Fruit fly (Drosophila melanogaster) ovary, adult (tissue): Measurements from ENCODE around the gene CG31817.

Experiments
- CG17801 ChIP-seq: fragments of 200-800 bp; optimal IDR thresholded peaks from 2 replicates; lab custom pipeline; 2019; ENCODE audit warnings: missing biosample characterization, mild to moderate bottlenecking, missing genetic modification characterization, moderate library complexity; ENCODE audit not compliant: partially characterized antibody

Gene CG31817

DNA sequence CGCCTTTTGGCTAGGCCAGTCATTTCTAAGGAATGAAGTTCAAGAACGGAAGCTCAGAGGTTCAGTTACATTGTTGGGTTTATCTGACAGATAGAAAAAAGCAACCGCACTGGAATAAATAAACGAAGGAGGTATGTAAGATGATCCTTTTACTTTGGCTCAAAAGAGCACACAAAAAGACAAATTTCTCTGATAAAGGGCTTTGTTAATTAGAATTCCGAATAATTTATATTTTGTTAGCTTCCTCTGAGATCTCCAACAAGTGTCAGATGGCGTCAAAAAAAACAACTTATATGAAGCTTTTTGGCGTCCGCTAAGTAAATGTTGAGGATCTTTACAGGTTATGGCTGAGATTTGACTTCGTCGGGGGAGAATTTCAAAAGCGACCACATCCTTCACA is at the start of gene CG31817:
CG31817 (minus strand) TSS at position 101 of the 400 bp plus-strand sequence.
- TF ChIP-seq CG17801 (GFP tag; lab: Kevin White, UChicago), result no peak

DNA sequence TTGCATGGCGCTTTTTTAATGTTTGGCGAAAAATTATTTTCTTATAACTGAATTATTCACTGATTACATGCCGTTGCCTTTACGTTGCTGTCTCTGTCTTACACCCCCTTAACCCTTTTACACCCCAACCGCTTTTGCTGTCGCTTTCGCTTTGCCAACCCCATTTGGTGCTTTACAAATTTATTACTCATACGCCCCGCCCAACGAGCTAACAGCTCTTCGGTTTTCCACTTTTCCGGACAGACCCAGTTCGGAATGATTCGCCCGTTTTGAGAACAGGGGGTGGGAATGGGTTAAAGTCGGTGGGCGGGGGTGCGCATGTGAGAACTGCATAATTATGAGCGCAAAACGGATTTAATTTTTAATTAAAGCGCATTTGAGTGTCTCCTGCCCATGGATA is 43.3 kb upstream of the CG31817 start:
- no peak for TF ChIP-seq CG17801 (GFP tag; lab: Kevin White, UChicago)

DNA sequence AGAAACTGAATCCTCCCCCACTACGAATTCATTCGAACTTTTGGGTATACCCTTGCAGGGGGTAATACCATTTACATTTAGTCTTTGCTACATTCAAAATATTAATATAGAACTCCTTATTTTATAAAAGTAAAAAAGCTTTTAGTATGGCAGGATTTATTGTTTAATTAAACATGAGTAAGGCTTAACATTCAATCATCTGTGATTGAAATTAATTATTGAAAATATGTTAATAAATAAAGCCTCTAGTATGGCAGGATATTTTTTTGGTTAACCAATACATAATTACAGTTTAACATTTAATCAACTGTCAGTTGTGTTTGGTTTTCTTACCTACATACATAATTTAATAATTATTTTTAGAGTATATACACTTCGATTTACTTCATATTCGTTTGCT is 37.0 kb upstream of the CG31817 start:
- TF ChIP-seq CG17801 (GFP tag; lab: Kevin White, UChicago), result no peak

DNA sequence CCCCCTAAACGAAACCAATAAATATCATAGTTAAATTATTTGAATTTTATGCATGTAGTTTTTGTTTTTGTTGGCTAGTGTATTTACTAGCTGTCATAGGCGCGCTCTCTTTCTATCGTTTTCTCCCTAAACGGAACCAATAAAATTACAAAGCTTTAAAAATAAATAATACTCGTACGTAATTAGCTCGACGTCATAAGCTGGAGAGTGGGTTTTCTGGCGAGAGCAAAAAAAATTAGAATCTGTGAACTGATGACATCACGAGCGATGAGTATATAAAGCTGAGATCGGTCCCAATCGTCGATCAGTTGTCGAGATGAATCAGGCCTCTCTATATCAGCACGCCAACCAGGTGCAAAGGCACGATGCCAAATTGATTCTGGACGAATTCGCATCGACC is 27.9 kb upstream of the CG31817 start, which contains the start of gene jhamt:
jhamt (plus strand) TSS at position 301 of the 400 bp plus-strand sequence.
- TF ChIP-seq CG17801 (GFP tag; lab: Kevin White, UChicago), result no peak

DNA sequence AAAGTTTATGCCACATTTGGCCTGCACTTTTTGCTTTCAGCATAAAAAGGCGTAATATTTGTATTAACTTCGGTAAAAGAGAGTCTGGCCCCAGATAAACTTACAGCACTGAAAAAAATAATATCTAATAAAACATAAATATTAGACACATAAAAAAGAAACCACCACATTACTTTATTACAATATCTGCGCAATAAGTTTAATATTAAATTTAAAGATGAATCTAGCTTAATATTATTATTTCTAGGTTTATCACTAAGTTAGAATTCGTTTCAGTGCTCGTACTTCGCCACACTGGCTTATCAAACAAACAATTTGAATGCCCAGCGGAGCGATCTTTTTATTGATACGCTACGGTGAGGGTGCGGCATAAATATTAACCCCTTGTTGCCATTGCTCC is 20.2 kb upstream of the CG31817 start:
- no peak for TF ChIP-seq CG17801 (GFP tag; lab: Kevin White, UChicago)

DNA sequence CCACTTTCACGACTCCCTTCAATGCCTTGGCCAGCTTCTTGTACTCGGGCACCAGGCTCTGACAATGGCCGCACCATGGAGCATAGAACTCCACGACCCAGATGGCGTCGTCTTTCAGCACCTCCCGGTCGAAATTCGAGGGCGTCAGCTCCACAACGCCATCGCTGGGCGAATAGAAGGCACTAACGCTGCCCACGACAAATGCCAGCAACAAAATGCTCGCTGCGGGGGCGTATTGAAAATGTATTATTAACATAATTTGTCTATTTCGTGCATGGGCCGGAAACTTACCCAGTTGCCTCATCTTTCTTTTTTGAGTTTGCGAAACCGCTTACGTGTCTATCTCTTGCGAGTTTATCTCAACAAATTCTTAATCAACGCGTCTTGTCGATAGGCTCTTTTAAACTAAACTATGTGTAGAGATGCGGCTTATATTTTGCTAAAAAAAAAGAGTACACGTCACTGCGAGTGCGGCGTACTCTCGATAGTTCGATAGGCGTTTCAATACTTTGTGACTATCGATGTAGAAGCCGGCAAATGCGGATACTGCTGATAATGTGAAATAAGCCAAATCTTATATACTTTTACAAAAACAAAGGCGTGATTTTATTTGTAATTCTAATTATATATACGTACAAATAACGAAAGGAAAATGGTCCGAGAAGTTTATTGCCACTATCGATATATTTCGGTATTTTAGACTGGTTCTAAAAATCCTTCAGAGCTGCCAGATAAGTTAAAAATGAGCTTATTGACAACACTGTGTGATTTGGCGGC is 18.8 kb upstream of the CG31817 start, which contains the start of gene CaBP1:
CaBP1 (minus strand) TSS at position 487 of the 777 bp plus-strand sequence.
- peak; percentile 9 for TF ChIP-seq CG17801 (GFP tag; lab: Kevin White, UChicago)

DNA sequence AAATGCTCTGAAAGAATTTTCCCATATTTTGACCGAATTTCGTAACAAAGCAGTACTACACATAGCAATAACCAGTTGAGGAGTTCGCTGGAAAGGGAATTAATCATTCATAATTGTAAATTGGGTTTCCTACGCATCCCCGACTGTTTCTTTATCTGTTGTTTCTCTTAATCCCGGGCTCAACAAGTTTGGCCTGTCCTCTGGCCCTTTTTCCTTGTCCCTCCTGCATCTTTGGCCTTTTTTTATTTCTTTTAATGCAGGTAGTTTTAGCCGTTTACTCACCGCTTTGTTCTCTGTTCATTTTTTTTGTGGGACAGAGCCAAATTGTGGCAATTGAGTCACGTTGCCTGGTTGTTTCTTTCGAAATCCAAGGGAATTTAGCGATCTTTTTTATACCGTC is 16.1 kb upstream of the CG31817 start:
- TF ChIP-seq CG17801 (GFP tag; lab: Kevin White, UChicago), result no peak

DNA sequence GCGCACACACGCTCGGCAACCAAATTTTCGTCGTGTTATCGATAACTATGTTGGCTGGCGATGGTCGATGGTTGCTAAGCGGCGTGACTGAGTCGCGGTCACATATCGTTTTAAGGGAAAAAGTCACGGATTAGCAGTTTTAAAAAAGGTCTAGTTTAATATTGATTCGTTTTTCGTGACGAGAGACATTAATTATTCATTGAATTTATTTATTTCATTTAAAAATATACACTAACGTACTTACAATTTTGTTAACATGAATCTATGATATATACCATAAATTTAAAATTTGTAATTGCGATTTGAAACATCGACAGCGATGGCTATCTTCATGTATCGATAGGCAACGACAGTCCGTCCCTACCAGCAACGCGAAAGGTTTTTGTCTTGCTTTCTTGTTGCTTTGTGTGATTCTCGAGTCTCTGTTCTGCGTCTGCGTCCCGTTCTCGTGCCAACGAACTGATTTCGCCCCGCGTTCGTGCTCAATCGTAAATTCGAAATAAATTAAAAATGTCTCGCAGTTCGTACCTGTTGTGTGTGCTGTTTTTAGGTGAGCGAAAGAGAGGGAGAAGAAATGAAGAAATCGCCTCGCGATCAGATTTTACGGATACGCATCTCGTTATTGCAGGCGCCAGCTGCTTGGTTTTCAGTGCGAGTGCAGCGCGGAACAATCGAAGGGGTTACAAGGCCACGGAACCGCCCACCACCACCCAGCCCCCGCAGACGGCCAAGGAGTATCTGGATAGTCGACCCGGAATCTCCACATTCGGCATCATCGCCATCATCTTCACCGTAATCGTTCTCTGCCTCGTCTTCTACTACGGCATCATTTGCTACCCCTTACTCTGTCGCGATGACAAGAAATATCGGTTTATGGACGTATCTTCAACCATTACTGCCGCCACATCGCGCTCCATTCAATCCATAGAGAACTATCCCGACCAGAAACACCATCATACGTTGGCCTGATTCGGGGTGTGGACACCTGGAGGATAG is 15.2 kb upstream of the CG31817 start, which contains the start of the genes Hyls1, chif and CG4455:
Hyls1 (minus strand) TSS at position 44 of the 996 bp plus-strand sequence.
chif (minus strand) TSS at position 44 of the 996 bp plus-strand sequence.
CG4455 (plus strand) TSS at position 350 of the 996 bp plus-strand sequence.
- TF ChIP-seq CG17801 (GFP tag; lab: Kevin White, UChicago), result peak; percentile 22

DNA sequence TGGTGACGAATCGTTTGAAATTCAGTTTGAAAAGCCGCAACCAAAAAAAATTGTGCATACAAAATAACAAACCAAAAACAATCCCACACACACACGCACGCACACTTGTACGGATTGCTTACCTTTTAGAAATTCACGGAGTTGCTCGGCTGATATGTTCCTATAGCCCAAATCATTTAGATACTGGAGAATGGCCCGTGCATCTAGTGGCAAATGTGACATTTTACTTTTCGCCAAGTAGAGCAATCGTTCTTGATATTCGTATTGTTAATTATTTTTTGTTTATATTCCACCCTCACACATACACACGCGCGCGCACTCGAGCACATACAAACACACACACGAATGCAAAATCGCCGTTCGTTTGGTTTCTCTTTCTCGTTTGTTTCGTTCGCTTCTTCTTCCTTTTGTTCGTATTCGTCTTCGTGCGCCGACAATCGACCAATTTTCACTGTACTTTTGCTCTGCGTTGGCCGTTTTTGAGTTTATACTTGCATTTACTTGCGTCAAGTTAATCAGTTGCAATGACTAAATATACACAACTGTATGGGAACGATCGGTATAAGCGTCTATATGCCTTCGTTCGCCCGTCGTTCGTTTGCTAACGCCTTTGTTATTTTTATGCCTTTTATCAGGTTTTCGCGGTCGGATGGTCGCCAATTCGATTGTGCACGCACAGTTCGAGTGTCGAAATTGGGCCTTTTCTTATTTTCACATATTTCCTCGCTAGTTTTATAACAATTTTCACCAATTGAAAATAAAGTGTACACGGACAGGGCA is 14.3 kb upstream of the CG31817 start:
- TF ChIP-seq CG17801 (GFP tag; lab: Kevin White, UChicago), result peak; percentile 5

DNA sequence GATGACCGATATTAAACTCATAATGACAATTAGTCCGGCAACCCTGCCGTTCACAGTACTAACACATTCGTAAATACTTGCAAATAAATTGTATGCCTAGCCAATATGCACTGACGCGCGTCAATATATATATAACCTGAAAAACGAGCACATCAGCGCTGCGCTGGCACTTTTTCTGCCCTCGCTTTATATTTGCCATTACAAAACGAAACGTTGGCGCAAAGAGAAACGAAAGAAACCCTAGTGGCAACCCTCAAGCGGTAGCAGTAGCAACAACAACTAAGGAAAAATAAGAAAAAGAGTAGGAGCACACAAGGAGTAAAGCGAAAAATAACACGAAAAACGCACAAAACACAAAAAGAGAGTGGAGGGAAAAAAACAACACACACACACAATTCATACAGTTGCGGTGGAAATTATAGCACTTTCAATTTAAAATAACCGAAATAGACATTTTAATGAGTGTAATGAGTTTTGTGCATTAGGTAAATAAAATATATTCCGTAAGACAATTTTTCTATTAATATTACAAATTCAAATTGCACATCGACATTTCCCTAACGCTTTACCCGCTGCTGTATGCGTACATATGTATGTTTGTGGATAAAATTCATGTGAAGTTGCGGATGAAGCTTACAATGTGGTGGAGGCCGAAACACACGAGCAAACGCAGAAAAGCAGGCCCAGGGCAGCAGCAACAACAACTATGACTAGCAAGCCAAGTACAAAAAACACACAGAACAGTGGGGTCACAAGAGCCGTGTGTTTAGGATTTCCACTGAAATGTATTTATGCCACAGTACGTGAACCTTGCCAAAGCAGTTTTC is 13.3 kb upstream of the CG31817 start:
- peak; percentile 98 for TF ChIP-seq CG17801 (GFP tag; lab: Kevin White, UChicago)

DNA sequence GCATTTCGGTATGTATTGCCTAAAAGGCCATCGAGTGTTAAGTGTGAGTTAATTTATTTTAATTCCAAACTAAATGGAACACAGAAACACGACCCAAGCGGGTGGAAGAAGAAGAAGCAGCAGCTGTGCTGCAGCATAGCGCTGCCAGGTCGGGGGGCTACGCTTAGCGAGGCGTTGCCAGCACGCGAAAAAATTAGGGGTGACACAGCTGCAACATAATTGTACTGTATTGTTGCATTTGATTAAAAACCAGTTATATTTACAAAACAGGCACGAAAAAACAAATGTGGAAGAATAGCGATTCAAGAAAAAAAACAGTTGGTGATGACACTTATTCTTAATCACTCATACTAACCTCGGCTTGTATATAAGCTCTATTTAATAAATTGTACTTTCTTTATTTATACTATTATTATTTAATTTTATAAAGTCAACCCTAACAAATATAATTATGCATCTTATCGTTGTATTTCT is 12.5 kb upstream of the CG31817 start:
- TF ChIP-seq CG17801 (GFP tag; lab: Kevin White, UChicago), result peak; percentile 79

DNA sequence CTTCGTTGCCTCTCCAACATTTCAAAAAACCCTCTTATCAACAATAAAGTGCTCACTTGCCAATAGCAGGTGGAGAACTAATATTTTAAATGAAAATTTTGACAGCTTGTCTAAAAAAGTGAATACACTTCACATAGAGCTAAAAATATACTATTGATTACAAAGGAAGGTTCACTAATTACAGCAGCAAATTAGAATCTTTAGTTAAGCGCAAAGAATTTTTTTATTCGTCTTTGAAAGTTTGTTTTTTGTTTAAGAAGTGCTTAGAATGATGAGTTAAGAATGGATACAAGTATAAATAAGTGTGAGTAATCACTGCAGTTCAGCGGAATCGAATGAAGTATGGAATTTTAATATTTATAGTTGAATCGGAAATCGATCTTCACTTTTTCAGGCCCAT is 4.5 kb upstream of the CG31817 start, which contains the start of gene CG44405:
CG44405 (minus strand) TSS at position 101 of the 400 bp plus-strand sequence.
- TF ChIP-seq CG17801 (GFP tag; lab: Kevin White, UChicago), result no peak

DNA sequence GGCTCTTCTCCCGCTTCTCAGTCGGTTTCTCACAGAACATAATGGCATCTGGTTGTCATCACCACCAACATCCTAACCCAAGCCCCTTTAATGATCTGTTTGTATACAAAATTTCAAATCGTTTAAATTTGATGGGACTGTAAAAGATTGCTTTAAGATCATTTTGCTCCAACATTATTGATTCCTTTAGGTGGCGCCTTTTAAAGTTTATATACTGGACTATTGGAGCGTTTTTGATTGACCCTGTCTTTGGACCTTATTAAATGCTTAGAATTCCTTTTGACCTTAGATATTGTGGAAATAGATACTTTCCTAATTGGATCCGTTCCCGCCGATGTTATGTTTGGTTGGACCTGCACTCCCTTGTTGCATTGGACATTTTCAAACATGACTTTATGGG is 2.6 kb upstream of the CG31817 start, which contains the start of gene CG42266:
CG42266 (minus strand) TSS at position 101 of the 400 bp plus-strand sequence.
- no peak for TF ChIP-seq CG17801 (GFP tag; lab: Kevin White, UChicago)
